Worm (Caenorhabditis elegans) whole organism, late embryonic: ENCODE results near the gene ints-11.

Experiments used
- C08G9.2 ChIP-seq: sonication (generic microtip); optimal IDR thresholded peaks from 2 replicates; lab custom pipeline; 2016; ENCODE audit warnings: mild to moderate bottlenecking, missing genetic modification characterization, moderate library complexity, missing compliant biosample characterization
- C38D4.7 ChIP-seq: fragments of 200-800 bp; sonication (Bioruptor generic); optimal IDR thresholded peaks from 2 replicates; lab custom pipeline; 2018; ENCODE audit warnings: mild to moderate bottlenecking, missing genetic modification characterization, moderate library complexity, missing compliant biosample characterization
- F13H6.1 ChIP-seq: sonication (generic microtip); optimal IDR thresholded peaks from 2 replicates; lab custom pipeline; 2016; ENCODE audit warnings: missing genetic modification characterization, missing compliant biosample characterization
- K09A11.1 ChIP-seq: sonication (generic microtip); optimal IDR thresholded peaks from 2 replicates; lab custom pipeline; 2017; ENCODE audit warnings: antibody characterized with exemption, mild to moderate bottlenecking, missing genetic modification characterization, missing compliant biosample characterization; ENCODE audit not compliant: insufficient read depth
- Y22D7AL.16 ChIP-seq: sonication (generic microtip); optimal IDR thresholded peaks from 2 replicates; lab custom pipeline; 2016; ENCODE audit warnings: missing genetic modification characterization, missing compliant biosample characterization
- ama-1 ChIP-seq: fragments of 150-350 bp; optimal IDR thresholded peaks from 2 replicates; lab custom pipeline; 2014
- ceh-18 ChIP-seq: sonication (generic microtip); optimal IDR thresholded peaks from 2 replicates; lab custom pipeline; 2016; ENCODE audit warnings: missing genetic modification characterization, missing compliant biosample characterization
- ceh-19 ChIP-seq: fragments of 200-800 bp; sonication (Bioruptor generic); optimal IDR thresholded peaks from 2 replicates; lab custom pipeline; 2018; ENCODE audit warnings: mild to moderate bottlenecking, missing genetic modification characterization, missing compliant biosample characterization
- ceh-2 ChIP-seq: sonication (generic microtip); optimal IDR thresholded peaks from 2 replicates; lab custom pipeline; 2016; ENCODE audit warnings: missing genotype, missing genetic modification characterization, missing compliant biosample characterization
- ceh-30 ChIP-seq: fragments of 150-350 bp; optimal IDR thresholded peaks from 2 replicates; lab custom pipeline; 2014; ENCODE audit warnings: missing biosample characterization, missing genetic modification characterization
- ceh-45 ChIP-seq: fragments of 200-800 bp; sonication (Bioruptor generic); IDR thresholded peaks from 2 replicates; pipeline ENCODE4 v1.3.6; 2022; ENCODE audit warnings: missing genetic modification reagents, missing genetic modification characterization, missing compliant biosample characterization
- ceh-6 ChIP-seq: fragments of 200-800 bp; sonication (Bioruptor generic); optimal IDR thresholded peaks from 2 replicates; lab custom pipeline; 2018; ENCODE audit warnings: mild to moderate bottlenecking, missing genetic modification characterization, missing compliant biosample characterization
- ceh-9 ChIP-seq: sonication (generic microtip); optimal IDR thresholded peaks from 2 replicates; lab custom pipeline; 2016; ENCODE audit warnings: mild to moderate bottlenecking, missing genetic modification characterization, inconsistent platforms, missing compliant biosample characterization
- che-1 ChIP-seq: sonication (generic microtip); optimal IDR thresholded peaks from 2 replicates; lab custom pipeline; 2016; ENCODE audit warnings: mild to moderate bottlenecking, missing genetic modification characterization, missing compliant biosample characterization
- dmd-4 ChIP-seq: sonication (generic microtip); optimal IDR thresholded peaks from 2 replicates; lab custom pipeline; 2016; ENCODE audit warnings: borderline replicate concordance, missing genetic modification characterization, missing compliant biosample characterization
- dve-1 ChIP-seq: sonication (generic microtip); optimal IDR thresholded peaks from 2 replicates; lab custom pipeline; 2017; ENCODE audit warnings: antibody characterized with exemption, mild to moderate bottlenecking, missing genetic modification characterization, missing compliant biosample characterization
- eyg-1 ChIP-seq: sonication (generic microtip); optimal IDR thresholded peaks from 2 replicates; lab custom pipeline; 2016; ENCODE audit warnings: missing genotype, missing genetic modification characterization, missing compliant biosample characterization
- fax-1 ChIP-seq: sonication (generic microtip); optimal IDR thresholded peaks from 2 replicates; lab custom pipeline; 2016; ENCODE audit warnings: missing genotype, missing genetic modification characterization, missing compliant biosample characterization
- fkh-10 ChIP-seq: fragments of 150-350 bp; optimal IDR thresholded peaks from 2 replicates; lab custom pipeline; 2014; ENCODE audit warnings: missing biosample characterization, missing genetic modification reagents, missing genetic modification characterization
- gmeb-2 ChIP-seq: sonication (generic microtip); optimal IDR thresholded peaks from 2 replicates; lab custom pipeline; 2016; ENCODE audit warnings: missing genetic modification characterization, inconsistent platforms, missing compliant biosample characterization
- hlh-13 ChIP-seq: fragments of 200-800 bp; sonication (Bioruptor generic); optimal IDR thresholded peaks from 2 replicates; lab custom pipeline; 2018; ENCODE audit warnings: mild to moderate bottlenecking, missing genetic modification characterization, missing compliant biosample characterization
- hlh-6 ChIP-seq: sonication (generic microtip); optimal IDR thresholded peaks from 2 replicates; lab custom pipeline; 2016; ENCODE audit warnings: missing genotype, missing genetic modification characterization, missing compliant biosample characterization
- madf-2 ChIP-seq: sonication (generic microtip); optimal IDR thresholded peaks from 2 replicates; lab custom pipeline; 2017; ENCODE audit warnings: missing genetic modification characterization, missing compliant biosample characterization
- nhr-232 ChIP-seq: sonication (generic microtip); optimal IDR thresholded peaks from 2 replicates; lab custom pipeline; 2016; ENCODE audit warnings: missing genetic modification characterization, missing compliant biosample characterization
- pag-3 ChIP-seq: sonication (generic microtip); optimal IDR thresholded peaks from 2 replicates; lab custom pipeline; 2016; ENCODE audit warnings: missing compliant biosample characterization, missing genetic modification characterization, borderline replicate concordance
- pat-9 ChIP-seq: fragments of 200-800 bp; sonication (Bioruptor generic); optimal IDR thresholded peaks from 2 replicates; lab custom pipeline; 2018; ENCODE audit warnings: mild to moderate bottlenecking, missing genetic modification characterization, moderate library complexity, missing compliant biosample characterization
- pax-1 ChIP-seq: fragments of 150-350 bp; optimal IDR thresholded peaks from 2 replicates; lab custom pipeline; 2014; ENCODE audit warnings: missing biosample characterization, missing genetic modification characterization
- pqm-1 ChIP-seq: sonication (generic microtip); optimal IDR thresholded peaks from 2 replicates; lab custom pipeline; 2016; ENCODE audit warnings: missing genetic modification characterization, missing compliant biosample characterization
- ref-2 ChIP-seq: sonication (generic microtip); optimal IDR thresholded peaks from 2 replicates; lab custom pipeline; 2016; ENCODE audit warnings: missing genetic modification characterization, missing compliant biosample characterization
- sdc-2 ChIP-seq: sonication (generic microtip); optimal IDR thresholded peaks from 2 replicates; lab custom pipeline; 2016; ENCODE audit warnings: missing genotype, missing genetic modification characterization, missing compliant biosample characterization
- sox-2 ChIP-seq: fragments of 200-800 bp; sonication (Bioruptor generic); IDR thresholded peaks from 2 replicates; pipeline ENCODE4 v1.3.6; 2022; ENCODE audit warnings: missing genetic modification reagents, missing genetic modification characterization, missing compliant biosample characterization
- sox-4 ChIP-seq: sonication (generic microtip); optimal IDR thresholded peaks from 2 replicates; lab custom pipeline; 2017; ENCODE audit warnings: mild to moderate bottlenecking, missing genetic modification characterization, inconsistent platforms, missing compliant biosample characterization
- tbx-2 ChIP-seq: sonication (generic microtip); optimal IDR thresholded peaks from 2 replicates; lab custom pipeline; 2016; ENCODE audit warnings: missing genetic modification characterization, missing compliant biosample characterization
- tbx-7 ChIP-seq: sonication (generic microtip); optimal IDR thresholded peaks from 2 replicates; lab custom pipeline; 2016; ENCODE audit warnings: missing genotype, missing genetic modification characterization, missing compliant biosample characterization
- unc-3 ChIP-seq, 2 experiments: fragments of 200-800 bp in 1 of 2; sonication (Bioruptor generic) in 1 of 2; sonication (generic microtip) in 1 of 2; conservative IDR thresholded peaks in 1 of 2; optimal IDR thresholded peaks in 1 of 2; 2 replicates each; pipeline versions ENCODE4 v1.3.6 to Lab custom; 2016 to 2022; ENCODE audit warnings: missing compliant biosample characterization in 2 of 2, missing genetic modification characterization in 2 of 2, missing genetic modification reagents in 1 of 2
- unc-42 ChIP-seq: sonication (generic microtip); optimal IDR thresholded peaks from 2 replicates; lab custom pipeline; 2016; ENCODE audit warnings: missing genotype, missing genetic modification characterization, missing compliant biosample characterization

Gene ints-11

DNA sequence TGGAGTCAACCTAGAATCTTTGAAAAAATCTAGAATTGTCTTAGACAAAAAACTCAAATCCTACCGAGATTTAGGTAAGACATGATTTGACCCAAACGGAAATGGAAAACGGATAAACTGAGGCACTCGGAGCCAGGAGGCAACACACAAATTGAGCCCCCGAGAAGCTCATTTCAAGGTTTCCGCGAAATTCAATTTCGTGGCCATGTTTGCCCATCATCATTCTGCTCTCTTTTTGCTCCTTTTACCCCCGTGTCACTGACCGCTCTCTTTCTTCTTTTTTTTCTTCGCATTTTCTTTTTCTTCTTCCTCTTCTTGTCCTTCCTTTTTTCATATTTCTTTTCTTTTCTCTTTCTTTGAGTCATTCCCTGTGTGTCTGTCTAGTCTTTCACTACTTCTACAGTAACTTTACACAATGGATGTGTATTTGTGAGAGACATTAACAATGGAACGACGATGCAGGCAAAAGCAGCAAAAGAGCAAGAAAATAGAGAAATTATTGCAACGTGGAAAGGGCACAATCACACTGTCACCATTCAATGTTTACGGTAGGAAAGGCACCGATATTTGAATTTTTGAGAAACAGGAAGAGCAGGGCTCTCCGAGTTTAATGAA lies 9.5 kb upstream of the ints-11 start:
- peak; percentile 92 for TF ChIP-seq unc-42 (tag; lab: Kevin White, UChicago)
- TF ChIP-seq C38D4.7 (GFP tag; lab: Kevin White, UChicago) = no peak

ce11 chrII:8149930-8150329 lies 6.7 kb upstream of the ints-11 start, which contains the start of gene F10B5.3:
Gene F10B5.3, minus strand, starts transcription at chrII:8150030.
- no peak for TF ChIP-seq pqm-1 (tag; lab: Kevin White, UChicago)
- TF ChIP-seq K09A11.1 (tag; lab: Kevin White, UChicago) = no peak
- TF ChIP-seq nhr-232 = no peak
- TF ChIP-seq tbx-7 (tag; lab: Kevin White, UChicago) = no peak
- no peak for TF ChIP-seq sox-4 (tag; lab: Kevin White, UChicago)
- TF ChIP-seq C38D4.7 (GFP tag; lab: Kevin White, UChicago) = no peak
- TF ChIP-seq ceh-6 (GFP tag; lab: Kevin White, UChicago) = no peak
- TF ChIP-seq, all 69 proteins: peak for 0

- TF ChIP-seq K09A11.1 (tag; lab: Kevin White, UChicago) = no peak
- TF ChIP-seq C08G9.2 (tag; lab: Kevin White, UChicago) = no peak
- no peak for TF ChIP-seq dmd-4 (tag; lab: Kevin White, UChicago)
- no peak for TF ChIP-seq Y22D7AL.16 (tag; lab: Kevin White, UChicago)
- no peak for TF ChIP-seq tbx-7 (tag; lab: Kevin White, UChicago)
- TF ChIP-seq ceh-9 (tag; lab: Kevin White, UChicago) = no peak
Measured at ce11 chrII:8144543-8144942, 1.3 kb upstream of the ints-11 start, which contains the start of gene F10B5.2. Gene F10B5.2, plus strand, starts transcription at chrII:8144762.

- no peak for TF ChIP-seq ceh-6 (GFP tag; lab: Kevin White, UChicago)
- TF ChIP-seq pax-1 (tag; lab: Kevin White, UChicago) = no peak
- no peak for TF ChIP-seq sox-2 (GFP tag; lab: Robert Waterston, UW)
- no peak for TF ChIP-seq fax-1
- TF ChIP-seq unc-3 (GFP tag; conservative IDR thresholded peaks at IDR 0.05; lab: Robert Waterston, UW) = no peak
- no peak for TF ChIP-seq unc-3 (tag; optimal IDR thresholded peaks at IDR 0.05; lab: Kevin White, UChicago)
- no peak for TF ChIP-seq fkh-10
- TF ChIP-seq hlh-6 (tag; lab: Kevin White, UChicago) = no peak
- no peak for TF ChIP-seq dve-1 (tag; lab: Kevin White, UChicago)
- TF ChIP-seq tbx-2 (tag; lab: Kevin White, UChicago) = no peak
- no peak for TF ChIP-seq ref-2
- no peak for TF ChIP-seq F13H6.1
- no peak for TF ChIP-seq ceh-19 (GFP tag; lab: Kevin White, UChicago)
- TF ChIP-seq ceh-18 (tag; lab: Kevin White, UChicago) = no peak
- no peak for TF ChIP-seq pag-3 (tag; lab: Kevin White, UChicago)
- no peak for TF ChIP-seq eyg-1 (tag; lab: Kevin White, UChicago)
- TF ChIP-seq ceh-2 = no peak
Measured at ce11 chrII:8141135-8141534, 2.1 kb downstream of the ints-11 start.

ce11 chrII:8138015-8138546 lies 5.2 kb downstream of the ints-11 start, which contains the start of gene cdc-48.2:
Gene cdc-48.2, plus strand, starts transcription at chrII:8138496.
- TF ChIP-seq pat-9 (tag; lab: Kevin White, UChicago) (no peak), hlh-13 (no peak), ceh-30 (tag; lab: Kevin White, UChicago) (no peak), ceh-45 (GFP tag; lab: Robert Waterston, UW) (no peak), sox-2 (GFP tag; lab: Robert Waterston, UW) (no peak), che-1 (no peak), sdc-2 (no peak), madf-2 (no peak), ama-1 (lab: Kevin White, UChicago) (no peak), gmeb-2 (tag; lab: Kevin White, UChicago) (no peak)
